Fruit fly (Drosophila melanogaster): ENCODE data around the gene Usp12-46.

DNA sequence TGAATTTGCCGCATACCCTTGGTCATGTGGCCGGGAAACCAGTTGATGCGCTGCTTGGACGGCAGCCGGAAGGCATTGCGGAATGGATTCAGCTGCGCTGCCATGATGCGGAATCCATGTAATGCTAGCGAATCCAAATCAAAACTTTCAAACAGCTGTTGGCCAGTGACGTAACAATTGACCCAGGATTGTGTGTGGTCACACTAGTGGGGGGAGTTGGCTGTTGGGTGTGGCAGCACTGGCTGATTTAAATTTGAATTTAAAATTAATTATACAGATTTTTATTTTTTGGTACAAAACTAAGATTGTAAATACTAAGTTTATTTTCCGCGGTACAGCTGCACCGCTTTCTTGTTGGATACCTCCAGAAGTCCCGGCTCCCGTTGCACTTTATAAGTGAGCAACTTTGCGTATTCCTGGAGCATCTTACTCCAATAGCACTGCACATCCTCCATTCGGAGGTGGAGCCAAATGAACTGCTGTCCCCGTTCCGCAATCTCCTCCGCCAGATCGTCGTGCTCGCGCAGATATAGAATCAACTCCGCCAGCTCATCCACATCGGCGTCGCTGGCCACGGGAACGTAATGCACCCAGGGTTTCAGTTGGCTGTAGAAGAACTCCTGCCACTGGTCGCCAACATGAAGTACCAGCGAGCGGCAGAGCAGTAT lies 3.1 kb upstream of the Usp12-46 start, which contains the start of gene CG17141:
- TF ChIP-seq psq (optimal IDR thresholded peaks at IDR 0.05) = no peak
- no peak for TF ChIP-seq Dll (optimal IDR thresholded peaks at IDR 0.05)
- TF ChIP-seq pan (optimal IDR thresholded peaks at IDR 0.05) = no peak
- no peak for TF ChIP-seq usp (GFP tag; optimal IDR thresholded peaks at IDR 0.05)
- TF ChIP-seq EcR (GFP tag; optimal IDR thresholded peaks at IDR 0.05) = no peak
- TF ChIP-seq CG8478 (optimal IDR thresholded peaks at IDR 0.05) = no peak
